Worm (Caenorhabditis elegans) whole organism, mixed stage, embryonic: Measurements from ENCODE around the gene txt-1.
"Not testable (repeated sequence)": the region's sequence is repeated elsewhere in the genome, so short reads cannot be mapped to it uniquely, and the experiment has no call there.

ENCODE experiments used
- blmp-1 ChIP-seq: fragments of 150-350 bp; optimal IDR thresholded peaks from 2 replicates; lab custom pipeline; 2014; ENCODE audit warnings: missing biosample characterization, missing genetic modification characterization
- ceh-39 ChIP-seq: fragments of 150-350 bp; optimal IDR thresholded peaks from 2 replicates; lab custom pipeline; 2014; ENCODE audit warnings: missing biosample characterization, missing genetic modification characterization
- ceh-43 ChIP-seq: fragments of 200-800 bp; sonication (Bioruptor generic); optimal IDR thresholded peaks from 2 replicates; lab custom pipeline; 2018; ENCODE audit warnings: mild to moderate bottlenecking, missing genetic modification characterization, moderate library complexity, missing compliant biosample characterization
- ceh-83 ChIP-seq: fragments of 200-800 bp; sonication (Bioruptor generic); optimal IDR thresholded peaks from 2 replicates; lab custom pipeline; 2018; ENCODE audit warnings: mild to moderate bottlenecking, missing genetic modification characterization, missing compliant biosample characterization
- ces-1 ChIP-seq: fragments of 150-350 bp; optimal IDR thresholded peaks from 2 replicates; lab custom pipeline; 2014; ENCODE audit warnings: missing biosample characterization, missing genetic modification reagents, missing genetic modification characterization
- cnd-1 ChIP-seq: fragments of 200-800 bp; sonication (Bioruptor generic); optimal IDR thresholded peaks from 2 replicates; lab custom pipeline; 2018; ENCODE audit warnings: mild to moderate bottlenecking, missing genetic modification characterization, missing compliant biosample characterization
- drap-1 ChIP-seq: fragments of 200-800 bp; sonication (Bioruptor generic); optimal IDR thresholded peaks from 3 replicates; lab custom pipeline; 2018; ENCODE audit warnings: mild to moderate bottlenecking, missing genetic modification characterization, missing compliant biosample characterization
- elt-1 ChIP-seq: sonication (generic microtip); optimal IDR thresholded peaks from 2 replicates; lab custom pipeline; 2017; ENCODE audit warnings: missing genetic modification characterization, mild to moderate bottlenecking, missing compliant biosample characterization, antibody characterized with exemption, moderate library complexity, borderline replicate concordance; ENCODE audit not compliant: insufficient read depth
- elt-3 ChIP-seq: fragments of 150-350 bp; optimal IDR thresholded peaks from 2 replicates; lab custom pipeline; 2014; ENCODE audit warnings: missing biosample characterization, missing genetic modification characterization
- flh-1 ChIP-seq: fragments of 200-800 bp; sonication (Bioruptor generic); optimal IDR thresholded peaks from 2 replicates; lab custom pipeline; 2018; ENCODE audit warnings: mild to moderate bottlenecking, missing genetic modification characterization, moderate library complexity, missing compliant biosample characterization
- ham-2 ChIP-seq: fragments of 200-800 bp; sonication (Bioruptor generic); optimal IDR thresholded peaks from 2 replicates; lab custom pipeline; 2018; ENCODE audit warnings: mild to moderate bottlenecking, missing genetic modification characterization, missing compliant biosample characterization
- lin-13 ChIP-seq: fragments of 150-350 bp; optimal IDR thresholded peaks from 2 replicates; lab custom pipeline; 2014; ENCODE audit warnings: missing biosample characterization, missing genetic modification characterization
- lin-32 ChIP-seq: fragments of 200-800 bp; sonication (Bioruptor generic); optimal IDR thresholded peaks from 2 replicates; lab custom pipeline; 2018; ENCODE audit warnings: mild to moderate bottlenecking, missing genetic modification characterization, missing compliant biosample characterization
- lsy-2 ChIP-seq: fragments of 150-350 bp; optimal IDR thresholded peaks from 2 replicates; lab custom pipeline; 2014; ENCODE audit warnings: missing biosample characterization, missing genetic modification characterization
- mab-5 ChIP-seq: fragments of 150-350 bp; optimal IDR thresholded peaks from 2 replicates; lab custom pipeline; 2014; ENCODE audit warnings: missing biosample characterization, missing genetic modification characterization
- mls-2 ChIP-seq: sonication (generic microtip); optimal IDR thresholded peaks from 2 replicates; lab custom pipeline; 2016; ENCODE audit warnings: mild to moderate bottlenecking, missing genetic modification characterization, moderate library complexity, missing compliant biosample characterization
- nhr-12 ChIP-seq: fragments of 150-350 bp; optimal IDR thresholded peaks from 2 replicates; lab custom pipeline; 2014; ENCODE audit warnings: missing biosample characterization, missing genetic modification characterization
- nhr-2 ChIP-seq: fragments of 150-350 bp; optimal IDR thresholded peaks from 2 replicates; lab custom pipeline; 2014; ENCODE audit warnings: missing biosample characterization, missing genetic modification characterization
- nhr-237 ChIP-seq: fragments of 150-350 bp; optimal IDR thresholded peaks from 2 replicates; lab custom pipeline; 2014; ENCODE audit warnings: missing biosample characterization, missing genetic modification characterization
- nhr-28 ChIP-seq: fragments of 150-350 bp; optimal IDR thresholded peaks from 2 replicates; lab custom pipeline; 2014; ENCODE audit warnings: missing biosample characterization, missing genetic modification characterization
- pha-4 ChIP-seq: fragments of 150-350 bp; optimal IDR thresholded peaks from 2 replicates; lab custom pipeline; 2018; ENCODE audit warnings: missing biosample characterization, missing genetic modification reagents, missing genetic modification characterization
- sem-2 ChIP-seq: fragments of 200-800 bp; sonication (Bioruptor generic); optimal IDR thresholded peaks from 2 replicates; lab custom pipeline; 2018; ENCODE audit warnings: mild to moderate bottlenecking, missing genetic modification characterization, missing compliant biosample characterization
- snpc-4 ChIP-seq: fragments of 150-350 bp; optimal IDR thresholded peaks from 2 replicates; lab custom pipeline; 2014; ENCODE audit warnings: missing biosample characterization, missing genetic modification characterization
- sptf-1 ChIP-seq: sonication (generic microtip); optimal IDR thresholded peaks from 2 replicates; lab custom pipeline; 2017; ENCODE audit warnings: mild to moderate bottlenecking, missing genetic modification characterization, moderate library complexity, missing compliant biosample characterization
- tbx-8 ChIP-seq: fragments of 200-800 bp; sonication (Bioruptor generic); optimal IDR thresholded peaks from 2 replicates; lab custom pipeline; 2018; ENCODE audit warnings: mild to moderate bottlenecking, missing genetic modification characterization, moderate library complexity, missing compliant biosample characterization
- unc-62 ChIP-seq: fragments of 150-350 bp; optimal IDR thresholded peaks from 2 replicates; lab custom pipeline; 2014; ENCODE audit warnings: missing biosample characterization, missing genetic modification reagents, missing genetic modification characterization
- zip-8 ChIP-seq: fragments of 150-350 bp; optimal IDR thresholded peaks from 2 replicates; lab custom pipeline; 2014; ENCODE audit warnings: missing biosample characterization, missing genetic modification characterization

The txt-1 gene

DNA sequence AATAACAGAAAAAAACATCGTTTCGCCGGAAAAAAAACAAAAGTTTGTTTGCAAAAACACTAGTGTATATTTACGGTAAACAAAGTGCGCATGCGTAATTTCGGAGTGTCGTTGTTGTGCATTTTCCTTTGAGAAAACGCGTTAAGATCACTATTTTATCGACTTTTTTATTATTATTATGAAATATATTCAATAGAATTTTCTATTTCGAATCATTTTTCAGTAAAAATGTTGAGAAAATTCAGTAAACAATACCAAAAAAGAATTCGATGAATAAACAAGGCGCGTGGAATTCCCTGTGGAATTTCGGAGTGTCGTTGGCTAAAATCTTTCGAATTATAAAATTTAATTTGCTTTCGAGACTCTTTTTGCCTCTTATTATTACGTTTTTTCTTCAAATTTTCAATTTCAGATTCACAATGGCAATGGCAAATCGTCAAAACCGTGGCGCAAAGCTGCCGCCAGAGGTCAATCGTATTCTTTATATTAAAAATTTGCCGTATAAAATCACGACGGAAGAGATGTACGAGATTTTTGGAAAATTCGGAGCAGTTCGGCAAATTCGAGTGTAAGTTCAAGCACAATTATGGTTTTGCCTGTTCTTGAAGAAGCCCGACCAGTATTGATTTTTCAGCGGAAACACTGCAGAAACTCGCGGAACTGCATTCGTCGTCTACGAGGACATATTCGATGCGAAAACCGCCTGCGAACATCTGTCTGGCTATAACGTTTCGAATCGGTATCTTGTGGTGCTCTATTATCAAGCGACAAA is 7.8 kb upstream of the txt-1 start, which contains the start of the genes luc-7L3 and sftb-6:
Gene luc-7L3 (minus strand): TSS at position 36 of the 772 bp plus-strand sequence.
Gene sftb-6 (plus strand): TSS at position 413 of the 772 bp plus-strand sequence.
- TF ChIP-seq ces-1 (GFP tag; lab: Kevin White, UChicago) (peak; percentile 74), mab-5 (peak; percentile 16), ceh-43 (GFP tag; lab: Kevin White, UChicago) (no peak), nhr-28 (tag; lab: Kevin White, UChicago) (no peak), ceh-83 (GFP tag; lab: Kevin White, UChicago) (peak; percentile 3), lsy-2 (peak; percentile 48), nhr-2 (peak; percentile 28), nhr-237 (tag; lab: Kevin White, UChicago) (peak; percentile 34), ceh-39 (tag; lab: Kevin White, UChicago) (peak; percentile 41)

DNA sequence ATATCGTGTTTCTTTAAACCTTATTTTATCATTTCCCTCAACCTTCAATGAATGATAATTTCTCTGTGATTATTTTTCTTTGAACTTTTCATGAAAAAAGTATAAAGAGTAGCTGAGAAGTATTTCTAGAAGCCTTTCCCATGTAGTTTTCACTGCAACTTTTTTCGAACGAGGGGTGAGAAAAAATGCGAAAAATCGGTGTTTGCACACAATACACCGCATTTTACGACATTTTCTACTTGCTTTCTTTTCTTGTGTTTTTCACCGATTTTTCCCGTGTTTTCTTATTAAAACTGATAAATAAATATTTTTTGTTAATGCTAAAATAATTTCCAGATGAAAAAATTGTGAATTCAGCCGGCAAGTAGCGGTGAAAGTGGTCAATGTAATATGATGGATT is 7.1 kb upstream of the txt-1 start, which contains the start of gene C50D2.10:
Gene C50D2.10 (plus strand): TSS at position 245 of the 400 bp plus-strand sequence.
- not testable (repeated sequence) for TF ChIP-seq lin-32 (GFP tag; lab: Kevin White, UChicago); ces-1 (GFP tag; lab: Kevin White, UChicago); nhr-2
- TF ChIP-seq, all 35 proteins: peak for 0; not testable (repeated sequence) for 35

DNA sequence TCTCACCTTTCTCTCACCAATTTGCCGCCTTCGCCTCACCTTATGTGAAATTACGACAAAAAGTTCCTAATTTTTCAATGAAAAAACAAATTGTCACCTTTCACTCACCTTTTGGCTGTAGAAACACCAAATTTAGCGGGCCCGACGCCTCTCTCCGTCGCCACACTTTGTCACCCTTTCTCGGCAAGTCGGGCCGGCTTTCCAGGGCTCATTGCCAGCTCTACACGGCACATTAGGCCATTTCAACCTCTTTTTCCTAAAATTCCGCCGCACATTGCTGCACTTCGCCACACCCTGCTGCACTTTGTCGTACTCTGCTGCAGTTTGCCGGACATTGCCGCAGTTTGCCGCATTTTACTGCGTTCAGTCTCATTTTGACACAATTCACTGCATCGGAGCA is 4.8 kb upstream of the txt-1 start:
- TF ChIP-seq ceh-83 (GFP tag; lab: Kevin White, UChicago) (peak; percentile 6), drap-1 (no peak)

DNA sequence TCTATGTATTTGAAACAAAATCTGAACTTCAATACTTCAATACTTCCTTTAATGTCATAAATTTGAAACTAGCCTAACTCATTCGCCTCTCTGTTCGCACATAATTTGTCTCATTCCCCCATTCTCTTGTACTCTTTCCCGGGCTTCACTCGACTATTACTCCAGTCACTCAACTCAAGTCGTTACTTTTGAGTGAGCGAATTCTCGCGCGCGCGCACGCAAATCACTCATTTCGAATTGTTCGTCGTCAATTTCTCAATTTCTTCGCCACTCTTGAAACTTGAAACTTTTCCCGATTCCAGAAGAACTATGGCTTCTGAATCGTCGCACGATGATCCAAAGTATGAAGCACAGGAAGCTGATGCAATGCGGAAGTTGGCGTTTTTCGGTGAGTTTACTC is 1.8 kb upstream of the txt-1 start, which contains the start of gene col-68:
Gene col-68 (plus strand): TSS at position 301 of the 400 bp plus-strand sequence.
- TF ChIP-seq ham-2 (GFP tag; lab: Kevin White, UChicago) (no peak), lsy-2 (no peak), mab-5 (no peak), ceh-39 (tag; lab: Kevin White, UChicago) (no peak)

DNA sequence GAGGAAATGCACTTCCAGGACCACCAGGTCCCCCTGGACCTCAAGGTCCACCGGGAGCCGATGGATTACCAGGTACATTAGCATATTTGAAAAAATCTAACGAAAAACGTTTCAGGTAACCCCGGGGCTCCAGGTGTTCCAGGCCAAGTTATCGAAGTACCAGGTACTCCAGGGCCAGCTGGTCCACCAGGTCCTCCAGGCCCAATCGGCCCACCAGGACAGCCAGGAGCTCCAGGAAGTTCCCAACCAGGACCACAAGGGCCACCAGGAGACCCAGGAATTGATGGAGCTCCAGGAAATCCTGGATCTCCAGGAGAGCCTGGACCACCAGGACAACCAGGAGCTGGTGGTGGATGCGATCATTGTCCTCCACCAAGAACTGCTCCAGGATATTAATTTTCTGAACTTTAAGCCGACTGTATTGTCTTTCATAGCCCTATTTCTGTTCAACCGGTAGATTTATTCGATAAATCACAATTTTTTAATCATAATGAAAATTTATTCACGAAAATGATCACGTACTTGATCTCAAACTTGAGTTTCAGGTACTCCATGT is 584 bp upstream of the txt-1 start:
- no peak for TF ChIP-seq cnd-1 (tag; lab: Kevin White, UChicago)
- TF ChIP-seq nhr-12 (tag; lab: Kevin White, UChicago) = no peak
- TF ChIP-seq, all 35 proteins: peak for 0

DNA sequence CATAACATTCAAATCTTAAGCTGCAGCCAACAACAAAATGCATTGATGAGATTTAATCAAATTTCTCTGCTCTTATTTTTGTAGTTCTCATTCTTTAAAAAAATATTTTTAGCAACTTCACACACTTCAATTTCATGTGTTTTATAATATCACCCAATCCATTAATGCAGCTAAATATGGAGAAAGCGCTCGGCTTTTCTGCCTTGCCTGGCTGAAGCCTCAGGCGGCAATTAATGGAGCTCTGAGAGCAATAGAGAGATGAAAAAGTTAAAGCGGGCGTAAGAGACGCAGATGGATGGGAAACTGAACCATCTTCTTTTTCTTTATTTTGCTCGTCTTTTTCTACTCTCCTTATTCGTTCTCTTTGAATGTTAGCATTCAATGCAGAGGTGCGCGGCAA is 1.7 kb downstream of the txt-1 start:
- TF ChIP-seq tbx-8 (no peak), ham-2 (GFP tag; lab: Kevin White, UChicago) (no peak), mls-2 (tag; lab: Kevin White, UChicago) (peak; percentile 4), ceh-39 (tag; lab: Kevin White, UChicago) (no peak), mab-5 (no peak), ces-1 (GFP tag; lab: Kevin White, UChicago) (peak; percentile 67), elt-3 (no peak)

DNA sequence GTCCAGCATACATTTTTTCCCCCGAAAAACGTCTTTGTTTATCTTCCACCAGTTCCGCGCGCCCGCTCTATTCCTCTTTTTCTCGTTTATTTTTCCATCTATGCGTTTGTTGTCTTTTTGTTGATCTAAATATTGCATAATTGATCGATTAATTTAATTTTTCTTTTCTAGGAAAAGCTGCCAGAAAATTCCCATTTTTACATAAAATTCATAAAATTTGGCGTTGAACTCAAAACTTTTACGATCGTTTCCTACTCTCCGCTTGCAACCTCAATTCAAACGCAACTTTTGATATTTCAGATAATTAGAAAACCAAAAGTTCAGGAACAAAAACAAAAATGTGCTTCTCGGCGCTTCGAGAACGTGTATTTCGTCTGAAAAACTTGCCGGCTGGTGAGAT is 2.9 kb downstream of the txt-1 start, which contains the start of gene C50D2.2:
Gene C50D2.2 (plus strand): TSS at position 301 of the 400 bp plus-strand sequence.
- TF ChIP-seq flh-1 (GFP tag; lab: Kevin White, UChicago) = no peak
- no peak for TF ChIP-seq mls-2 (tag; lab: Kevin White, UChicago)
- TF ChIP-seq elt-3 = no peak
- TF ChIP-seq nhr-237 (tag; lab: Kevin White, UChicago) = no peak
- TF ChIP-seq ham-2 (GFP tag; lab: Kevin White, UChicago) = no peak
- no peak for TF ChIP-seq snpc-4
- no peak for TF ChIP-seq tbx-8
- no peak for TF ChIP-seq elt-1
- TF ChIP-seq ces-1 (GFP tag; lab: Kevin White, UChicago) = no peak
- TF ChIP-seq lin-32 (GFP tag; lab: Kevin White, UChicago) = no peak
- TF ChIP-seq unc-62 (GFP tag; lab: Kevin White, UChicago) = no peak
- TF ChIP-seq sem-2 = no peak
- TF ChIP-seq sptf-1 (tag; lab: Kevin White, UChicago) = no peak
- no peak for TF ChIP-seq ceh-83 (GFP tag; lab: Kevin White, UChicago)
- no peak for TF ChIP-seq lsy-2
- TF ChIP-seq nhr-12 (tag; lab: Kevin White, UChicago) = no peak
- TF ChIP-seq blmp-1 = no peak
- TF ChIP-seq lin-13 (tag; lab: Kevin White, UChicago) = no peak
- no peak for TF ChIP-seq zip-8 (tag; lab: Kevin White, UChicago)
- no peak for TF ChIP-seq pha-4
